Worm (Caenorhabditis elegans): ENCODE measurements around the gene scrm-8.

ce11 chrIV:4176088-4176487 is 11.6 kb downstream of the scrm-8 start, which contains the start of gene dnj-15:
- TF ChIP-seq dmd-4 (tag; optimal IDR thresholded peaks at IDR 0.05; ENCODE audit: borderline replicate concordance) (no peak), pat-9 (tag; optimal IDR thresholded peaks at IDR 0.05) (no peak), npax-4 (tag; optimal IDR thresholded peaks at IDR 0.05) (no peak), Y22D7AL.16 (tag; optimal IDR thresholded peaks at IDR 0.05) (no peak), tbx-2 (tag; optimal IDR thresholded peaks at IDR 0.05) (no peak), ceh-14 (tag; optimal IDR thresholded peaks at IDR 0.05) (no peak)

All from whole organism, late embryonic.